Worm (Caenorhabditis elegans): ENCODE results near the gene Y57G11B.2.

DNA sequence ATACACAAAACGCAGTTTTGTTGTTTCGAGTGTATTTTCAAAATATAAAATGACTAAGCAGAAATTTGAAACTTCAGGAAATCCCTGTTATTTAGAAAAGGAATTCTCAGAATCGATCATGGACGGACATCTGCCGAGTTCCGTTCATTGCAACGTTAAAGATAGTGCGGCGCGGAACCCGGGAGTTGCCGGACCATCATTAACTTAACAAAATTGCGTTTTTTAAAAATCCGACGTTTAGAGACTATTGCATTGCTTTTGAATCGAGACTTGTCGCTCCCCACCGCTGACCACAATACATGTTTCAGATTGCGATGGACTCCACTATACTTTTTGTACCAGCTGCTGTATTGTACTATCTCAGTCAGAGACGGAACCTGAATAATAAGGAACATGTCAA is 35.1 kb upstream of the Y57G11B.2 start:
- TF ChIP-seq lsl-1 (GFP tag; optimal IDR thresholded peaks at IDR 0.05) (no peak), dpl-1 (GFP tag; optimal IDR thresholded peaks at IDR 0.05) (no peak), ama-1 (optimal IDR thresholded peaks at IDR 0.05) (no peak), ama-1 (GFP tag; optimal IDR thresholded peaks at IDR 0.05) (no peak), Y95B8A.8 (GFP tag; IDR thresholded peaks at IDR 0.05) (no peak), B0261.1 (tag; optimal IDR thresholded peaks at IDR 0.05) (no peak), him-1 (tag; optimal IDR thresholded peaks at IDR 0.05) (no peak), F57C9.4 (tag; optimal IDR thresholded peaks at IDR 0.05) (no peak), pha-4 (tag; optimal IDR thresholded peaks at IDR 0.05) (no peak), lin-35 (GFP tag; optimal IDR thresholded peaks at IDR 0.05) (no peak), attf-5 (GFP tag; optimal IDR thresholded peaks at IDR 0.05) (no peak), ZK185.1 (tag; optimal IDR thresholded peaks at IDR 0.05; ENCODE audit: poor library complexity, severe bottlenecking) (no peak)

Data from whole organism, young adult.